Worm (Caenorhabditis elegans): Measurements from ENCODE around the gene C12D8.13.

The C12D8.13 gene

DNA sequence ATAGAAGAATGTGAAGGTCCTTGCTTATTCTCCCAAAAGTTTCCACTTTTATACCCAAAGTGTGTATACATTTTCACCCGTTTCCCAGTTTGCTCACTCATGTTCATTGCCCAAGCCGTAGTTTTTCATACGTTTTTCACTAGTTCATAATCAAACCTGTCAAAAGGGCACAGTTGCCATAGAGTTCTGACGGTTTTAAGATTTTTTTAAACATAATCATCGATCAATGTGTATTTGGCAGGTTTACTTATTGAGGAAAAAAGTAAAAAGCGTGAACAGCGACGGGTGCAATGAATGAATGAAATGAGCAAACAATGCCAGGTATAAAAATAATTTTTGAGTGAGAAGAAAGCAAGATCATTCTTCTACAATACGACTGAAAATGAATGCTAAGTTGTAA lies 812 bp upstream of the C12D8.13 start, which contains the start of the genes fipr-5 and fipr-9:
TSS of gene fipr-5 (minus strand) at position 101 of the 400 bp plus-strand sequence.
TSS of gene fipr-9 (plus strand) at position 346 of the 400 bp plus-strand sequence.
- no peak for TF ChIP-seq ztf-29 (GFP tag; IDR thresholded peaks at IDR 0.05)
- TF ChIP-seq med-1 (GFP tag; optimal IDR thresholded peaks at IDR 0.05; ENCODE audit: insufficient read depth) = no peak
- no peak for TF ChIP-seq cog-1 (tag; optimal IDR thresholded peaks at IDR 0.05)
- TF ChIP-seq ztf-23 (GFP tag; IDR thresholded peaks at IDR 0.05) = no peak
- TF ChIP-seq flt-1 (GFP tag; IDR thresholded peaks at IDR 0.05) = no peak
- TF ChIP-seq klf-2 (GFP tag; conservative IDR thresholded peaks at IDR 0.05) = no peak
- no peak for TF ChIP-seq ref-1 (GFP tag; conservative IDR thresholded peaks at IDR 0.05)
- TF ChIP-seq T22C8.4 (GFP tag; IDR thresholded peaks at IDR 0.05) = no peak
- TF ChIP-seq tab-1 (GFP tag; IDR thresholded peaks at IDR 0.05) = no peak

DNA sequence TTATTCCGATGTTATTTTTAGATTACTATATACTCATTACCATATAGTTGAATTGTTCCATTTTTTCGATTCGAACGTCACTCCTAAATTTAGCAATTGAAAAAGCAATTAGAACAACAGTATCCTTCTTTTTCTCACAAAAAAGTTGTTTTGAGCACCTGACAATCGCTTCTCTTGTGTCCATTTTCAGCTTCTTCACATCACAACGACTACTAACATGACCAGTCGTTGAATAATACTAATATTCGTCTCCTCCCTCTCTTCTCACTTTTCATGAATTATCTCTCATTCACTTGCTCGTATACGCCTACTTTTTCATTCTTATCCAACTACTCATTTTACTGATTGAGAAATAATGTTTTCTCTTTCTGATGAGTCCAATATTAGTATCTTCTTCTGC lies 3.8 kb downstream of the C12D8.13 start, which contains the start of gene ZK856.14:
TSS of gene ZK856.14 (plus strand) at position 301 of the 400 bp plus-strand sequence.
- TF ChIP-seq ref-1 (GFP tag; conservative IDR thresholded peaks at IDR 0.05) (no peak), cog-1 (tag; optimal IDR thresholded peaks at IDR 0.05) (no peak), ztf-29 (GFP tag; IDR thresholded peaks at IDR 0.05) (no peak), T22C8.4 (GFP tag; IDR thresholded peaks at IDR 0.05) (no peak), flt-1 (GFP tag; IDR thresholded peaks at IDR 0.05) (no peak), tab-1 (GFP tag; IDR thresholded peaks at IDR 0.05) (no peak), ztf-23 (GFP tag; IDR thresholded peaks at IDR 0.05) (no peak), med-1 (GFP tag; optimal IDR thresholded peaks at IDR 0.05; ENCODE audit: insufficient read depth) (no peak), klf-2 (GFP tag; conservative IDR thresholded peaks at IDR 0.05) (no peak)

DNA sequence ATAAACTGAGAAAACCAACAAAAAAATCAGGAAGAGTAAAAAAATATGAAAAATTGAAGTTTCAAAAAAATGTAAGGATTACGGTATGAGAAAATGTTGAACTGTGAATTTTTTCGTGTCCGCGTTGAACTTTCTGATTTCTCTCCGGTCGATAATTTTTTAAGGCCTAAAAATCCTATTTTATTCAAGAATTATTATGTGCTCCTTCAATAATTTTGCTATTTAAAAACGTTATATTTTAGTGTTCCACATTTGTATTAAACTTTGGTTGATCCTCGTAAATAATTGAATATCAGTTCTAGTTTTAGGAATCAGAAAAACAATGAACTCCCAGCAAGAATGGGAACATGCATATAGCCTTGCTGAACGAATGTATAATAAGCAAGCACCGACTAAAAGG lies 7.9 kb downstream of the C12D8.13 start, which contains the start of gene hpo-40:
TSS of gene hpo-40 (plus strand) at position 301 of the 400 bp plus-strand sequence.
- TF ChIP-seq cog-1 (tag; optimal IDR thresholded peaks at IDR 0.05) (no peak), klf-2 (GFP tag; conservative IDR thresholded peaks at IDR 0.05) (no peak), T22C8.4 (GFP tag; IDR thresholded peaks at IDR 0.05) (no peak), med-1 (GFP tag; optimal IDR thresholded peaks at IDR 0.05; ENCODE audit: insufficient read depth) (no peak), ztf-23 (GFP tag; IDR thresholded peaks at IDR 0.05) (no peak), ref-1 (GFP tag; conservative IDR thresholded peaks at IDR 0.05) (no peak), flt-1 (GFP tag; IDR thresholded peaks at IDR 0.05) (no peak), ztf-29 (GFP tag; IDR thresholded peaks at IDR 0.05) (no peak), tab-1 (GFP tag; IDR thresholded peaks at IDR 0.05) (no peak)

DNA sequence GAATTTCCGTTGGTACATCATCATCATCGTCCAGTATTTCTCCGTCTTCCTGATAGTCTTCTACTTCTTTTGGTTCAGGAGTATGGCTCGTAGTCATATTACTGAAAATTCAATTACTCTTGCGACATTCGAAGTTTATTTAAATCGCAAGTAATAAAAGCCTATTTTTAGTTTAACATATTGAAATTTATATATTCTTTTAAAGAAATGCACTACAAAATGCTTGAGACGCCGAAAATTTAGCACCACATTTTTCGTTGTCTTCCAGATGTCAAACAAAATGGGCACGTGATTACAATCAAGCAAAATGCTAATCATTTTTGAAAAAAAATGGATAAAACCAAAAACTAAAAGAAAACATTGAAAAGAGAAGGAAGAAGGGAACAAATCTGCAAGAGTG lies 8.5 kb downstream of the C12D8.13 start, which contains the start of gene zhit-3:
TSS of gene zhit-3 (minus strand) at position 101 of the 400 bp plus-strand sequence.
- no peak for TF ChIP-seq ztf-23 (GFP tag; IDR thresholded peaks at IDR 0.05)
- TF ChIP-seq flt-1 (GFP tag; IDR thresholded peaks at IDR 0.05) = no peak

DNA sequence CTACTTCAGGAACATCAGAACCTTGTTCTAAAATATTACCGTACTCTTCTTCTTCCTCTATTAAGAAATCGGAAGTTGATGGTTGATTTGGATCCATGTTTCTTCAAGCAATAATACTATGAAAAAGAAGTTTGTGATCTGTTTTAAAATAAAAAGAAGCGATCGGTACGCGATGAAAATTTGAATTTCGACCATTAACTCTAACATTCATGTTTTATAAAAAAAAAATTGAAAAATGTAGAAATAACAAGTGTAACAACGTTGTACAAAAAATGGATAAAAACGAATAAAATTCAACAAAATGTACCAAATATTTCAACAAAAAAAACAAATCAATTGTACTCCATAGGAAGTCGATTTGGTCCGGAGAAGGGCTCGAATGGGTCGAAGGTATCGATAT lies 10.3 kb downstream of the C12D8.13 start, which contains the start of gene tftc-3:
TSS of gene tftc-3 (minus strand) at position 101 of the 400 bp plus-strand sequence.
- TF ChIP-seq ref-1 (GFP tag; conservative IDR thresholded peaks at IDR 0.05) (no peak), tab-1 (GFP tag; IDR thresholded peaks at IDR 0.05) (no peak)

DNA sequence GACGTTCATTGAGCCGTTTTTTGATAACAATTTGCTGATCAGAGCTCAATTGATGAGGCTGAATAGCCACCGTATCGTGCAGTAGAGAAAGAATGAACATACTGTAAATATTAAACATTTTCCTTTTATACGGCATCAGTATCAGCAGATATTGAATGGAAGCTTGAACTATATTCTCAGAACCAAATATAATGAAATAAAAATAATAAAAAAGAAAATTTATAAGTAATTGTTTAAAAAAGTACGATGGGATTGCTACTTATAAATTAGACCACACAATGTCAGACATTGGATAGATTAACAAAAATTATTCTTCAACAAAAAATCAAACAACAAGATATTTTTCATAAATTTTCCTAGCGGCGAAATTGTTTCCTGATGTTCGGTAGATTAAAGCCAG lies 14.0 kb downstream of the C12D8.13 start, which contains the start of gene rpc-25:
TSS of gene rpc-25 (minus strand) at position 101 of the 400 bp plus-strand sequence.
- TF ChIP-seq ztf-23 (GFP tag; IDR thresholded peaks at IDR 0.05) = no peak
- no peak for TF ChIP-seq tab-1 (GFP tag; IDR thresholded peaks at IDR 0.05)
- no peak for TF ChIP-seq cog-1 (tag; optimal IDR thresholded peaks at IDR 0.05)
- TF ChIP-seq T22C8.4 (GFP tag; IDR thresholded peaks at IDR 0.05) = no peak
- no peak for TF ChIP-seq klf-2 (GFP tag; conservative IDR thresholded peaks at IDR 0.05)
- no peak for TF ChIP-seq ztf-29 (GFP tag; IDR thresholded peaks at IDR 0.05)
- no peak for TF ChIP-seq flt-1 (GFP tag; IDR thresholded peaks at IDR 0.05)
- no peak for TF ChIP-seq ref-1 (GFP tag; conservative IDR thresholded peaks at IDR 0.05)

DNA sequence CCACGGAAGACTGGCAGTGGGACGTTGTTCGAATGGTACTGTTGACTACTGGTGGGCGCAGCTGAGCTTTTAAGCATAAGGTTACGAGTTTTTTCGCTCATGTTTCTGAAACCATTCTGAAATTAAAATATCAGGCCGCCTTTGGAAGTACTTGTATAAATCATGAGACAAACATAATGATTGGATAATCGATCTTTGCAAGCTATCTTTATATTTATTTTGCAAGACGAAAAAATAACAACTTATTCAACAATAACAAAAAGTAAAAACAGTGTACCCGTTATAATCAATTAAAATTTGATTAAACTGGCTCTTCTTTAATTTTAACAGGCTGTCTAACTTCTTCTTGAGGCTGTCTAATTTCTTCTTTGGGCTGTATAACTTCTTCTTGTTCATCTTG lies 15.0 kb downstream of the C12D8.13 start, which contains the start of gene ZK856.16:
TSS of gene ZK856.16 (minus strand) at position 101 of the 400 bp plus-strand sequence.
- TF ChIP-seq klf-2 (GFP tag; conservative IDR thresholded peaks at IDR 0.05) (no peak), cog-1 (tag; optimal IDR thresholded peaks at IDR 0.05) (no peak), tab-1 (GFP tag; IDR thresholded peaks at IDR 0.05) (no peak), med-1 (GFP tag; optimal IDR thresholded peaks at IDR 0.05; ENCODE audit: insufficient read depth) (no peak), ztf-23 (GFP tag; IDR thresholded peaks at IDR 0.05) (no peak), T22C8.4 (GFP tag; IDR thresholded peaks at IDR 0.05) (no peak), ref-1 (GFP tag; conservative IDR thresholded peaks at IDR 0.05) (no peak), flt-1 (GFP tag; IDR thresholded peaks at IDR 0.05) (no peak), ztf-29 (GFP tag; IDR thresholded peaks at IDR 0.05) (no peak)

DNA sequence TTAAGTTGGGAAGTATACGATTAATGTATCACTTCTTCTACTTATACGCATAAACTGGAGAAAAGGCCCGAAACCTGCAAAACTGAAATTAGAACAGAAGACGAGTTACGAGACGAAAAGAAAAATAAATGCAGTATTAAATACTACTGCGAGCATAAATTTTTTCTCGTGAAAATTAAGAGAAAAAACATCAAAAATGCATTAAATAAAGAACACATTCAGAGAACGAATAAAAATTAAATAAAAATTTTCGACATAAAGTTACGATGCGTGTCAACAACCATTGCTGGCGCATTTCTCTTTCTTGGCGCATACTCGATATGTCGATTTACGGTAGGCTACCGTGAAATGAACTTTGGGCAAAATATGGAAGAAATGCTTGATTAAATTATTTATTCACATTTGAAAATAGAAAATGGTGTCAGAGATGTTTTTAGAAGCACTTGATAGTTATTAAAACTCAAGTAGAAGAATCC lies 15.6 kb downstream of the C12D8.13 start, which contains the start of the genes ZK856.19 and ZK856.11:
TSS of gene ZK856.19 (minus strand) at position 51 of the 476 bp plus-strand sequence.
TSS of gene ZK856.11 (minus strand) at position 76 of the 476 bp plus-strand sequence.
- TF ChIP-seq klf-2 (GFP tag; conservative IDR thresholded peaks at IDR 0.05) (no peak), cog-1 (tag; optimal IDR thresholded peaks at IDR 0.05) (no peak), T22C8.4 (GFP tag; IDR thresholded peaks at IDR 0.05) (no peak), ref-1 (GFP tag; conservative IDR thresholded peaks at IDR 0.05) (no peak), flt-1 (GFP tag; IDR thresholded peaks at IDR 0.05) (no peak), ztf-29 (GFP tag; IDR thresholded peaks at IDR 0.05) (no peak), med-1 (GFP tag; optimal IDR thresholded peaks at IDR 0.05; ENCODE audit: insufficient read depth) (no peak), tab-1 (GFP tag; IDR thresholded peaks at IDR 0.05) (no peak), ztf-23 (GFP tag; IDR thresholded peaks at IDR 0.05) (no peak)

DNA sequence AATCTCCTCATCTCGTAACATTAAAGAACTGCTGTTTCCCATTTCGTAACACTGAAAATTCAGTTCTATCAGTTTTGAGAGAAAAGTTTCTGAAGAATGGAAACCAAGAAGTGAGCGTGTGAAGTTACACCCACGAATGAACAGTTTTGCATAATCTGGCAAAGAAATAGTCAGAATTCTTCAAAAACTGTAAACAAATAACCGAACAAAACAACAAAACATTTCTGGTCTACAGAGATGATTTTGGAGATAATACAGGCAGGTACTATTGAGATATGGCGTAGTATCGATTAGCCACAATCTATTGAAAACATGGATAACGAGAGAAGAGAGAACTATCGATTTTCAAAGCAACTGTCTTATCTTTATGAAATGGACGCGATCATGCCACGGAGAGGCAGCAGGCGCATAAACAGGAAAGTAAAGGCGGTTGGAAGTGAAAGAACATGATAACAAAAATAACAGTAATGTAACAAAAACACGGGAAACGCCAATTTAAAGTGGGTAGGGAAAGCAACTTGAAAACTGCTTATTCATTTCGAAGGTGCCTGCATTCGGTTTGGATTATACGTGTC lies 17.0 kb downstream of the C12D8.13 start, which contains the start of gene chpf-1:
TSS of gene chpf-1 (minus strand) at position 51 of the 575 bp plus-strand sequence.
- TF ChIP-seq klf-2 (GFP tag; conservative IDR thresholded peaks at IDR 0.05) (no peak), T22C8.4 (GFP tag; IDR thresholded peaks at IDR 0.05) (no peak; the same call in 1 of the 2 replicates), tab-1 (GFP tag; IDR thresholded peaks at IDR 0.05) (no peak), cog-1 (tag; optimal IDR thresholded peaks at IDR 0.05) (no peak)

DNA sequence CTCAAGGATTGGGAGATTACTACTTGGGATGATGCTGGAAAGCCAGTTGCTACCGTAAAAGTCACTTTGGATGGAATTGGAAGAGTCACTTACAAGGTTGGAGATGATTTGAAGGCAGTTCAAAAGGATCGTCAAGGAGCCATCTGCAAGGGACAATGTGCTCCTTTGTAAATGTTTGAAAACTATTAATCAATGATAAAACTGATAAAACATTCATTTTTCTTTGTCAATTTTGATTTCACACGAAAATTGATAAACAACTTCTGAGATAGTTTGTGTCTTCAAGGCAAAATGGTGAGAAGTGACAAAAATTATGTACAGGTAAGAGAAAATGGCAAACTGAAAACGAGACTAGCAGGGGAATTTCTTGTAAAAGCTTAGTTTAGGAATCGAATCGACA lies 18.2 kb downstream of the C12D8.13 start:
- TF ChIP-seq cog-1 (tag; optimal IDR thresholded peaks at IDR 0.05) (no peak), flt-1 (GFP tag; IDR thresholded peaks at IDR 0.05) (no peak), klf-2 (GFP tag; conservative IDR thresholded peaks at IDR 0.05) (no peak), T22C8.4 (GFP tag; IDR thresholded peaks at IDR 0.05) (no peak), med-1 (GFP tag; optimal IDR thresholded peaks at IDR 0.05; ENCODE audit: insufficient read depth) (no peak), ztf-23 (GFP tag; IDR thresholded peaks at IDR 0.05) (no peak), ref-1 (GFP tag; conservative IDR thresholded peaks at IDR 0.05) (no peak), ztf-29 (GFP tag; IDR thresholded peaks at IDR 0.05) (no peak), tab-1 (GFP tag; IDR thresholded peaks at IDR 0.05) (no peak)
